Worm (Caenorhabditis elegans) whole organism, early embryonic: ENCODE results near the gene adm-4.

Source experiments
- aly-1 ChIP-seq: sonication (generic microtip); optimal IDR thresholded peaks from 2 replicates; lab custom pipeline; 2016; ENCODE audit warnings: missing genetic modification characterization, missing compliant biosample characterization
- ama-1 ChIP-seq: fragments of 150-350 bp; optimal IDR thresholded peaks from 2 replicates; lab custom pipeline; 2014
- ets-7 ChIP-seq: sonication (generic microtip); optimal IDR thresholded peaks from 2 replicates; lab custom pipeline; 2016; ENCODE audit warnings: missing genotype, missing genetic modification characterization, missing compliant biosample characterization
- flt-1 ChIP-seq: fragments of 200-800 bp; sonication (Bioruptor generic); IDR thresholded peaks from 2 replicates; pipeline ENCODE4 v1.3.6; 2022; ENCODE audit warnings: missing genetic modification characterization, missing compliant biosample characterization
- hnd-1 ChIP-seq: sonication (generic microtip); optimal IDR thresholded peaks from 2 replicates; lab custom pipeline; 2016; ENCODE audit warnings: missing genetic modification characterization, missing compliant biosample characterization
- scrt-1 ChIP-seq: fragments of 200-800 bp; sonication (Bioruptor generic); IDR thresholded peaks from 2 replicates; pipeline ENCODE4 v1.3.6; 2022; ENCODE audit warnings: missing genetic modification characterization, missing compliant biosample characterization
- tbx-11 ChIP-seq: fragments of 200-800 bp; sonication (Bioruptor generic); IDR thresholded peaks from 2 replicates; pipeline ENCODE4 v1.3.6; 2022; ENCODE audit warnings: missing genetic modification characterization, missing compliant biosample characterization
- tra-4 ChIP-seq: sonication (generic microtip); optimal IDR thresholded peaks from 2 replicates; lab custom pipeline; 2017; ENCODE audit warnings: missing genetic modification characterization, missing compliant biosample characterization

ce11 chrX:7825707-7826106 is 27.6 kb upstream of the adm-4 start:
- no peak for TF ChIP-seq hnd-1 (tag; lab: Kevin White, UChicago)
- TF ChIP-seq tbx-11 (GFP tag; lab: Robert Waterston, UW): no peak
- TF ChIP-seq scrt-1 (GFP tag; lab: Robert Waterston, UW): no peak
- TF ChIP-seq ama-1 (lab: Kevin White, UChicago): peak; percentile 60
- TF ChIP-seq tra-4 (tag; lab: Kevin White, UChicago): no peak
- no peak for TF ChIP-seq ets-7 (tag; lab: Kevin White, UChicago)
- TF ChIP-seq flt-1 (GFP tag; lab: Robert Waterston, UW): no peak
- TF ChIP-seq aly-1 (tag; lab: Kevin White, UChicago): no peak
